5 worm cellular contexts compared by ENCODE assay signal in the genomic region with DNA sequence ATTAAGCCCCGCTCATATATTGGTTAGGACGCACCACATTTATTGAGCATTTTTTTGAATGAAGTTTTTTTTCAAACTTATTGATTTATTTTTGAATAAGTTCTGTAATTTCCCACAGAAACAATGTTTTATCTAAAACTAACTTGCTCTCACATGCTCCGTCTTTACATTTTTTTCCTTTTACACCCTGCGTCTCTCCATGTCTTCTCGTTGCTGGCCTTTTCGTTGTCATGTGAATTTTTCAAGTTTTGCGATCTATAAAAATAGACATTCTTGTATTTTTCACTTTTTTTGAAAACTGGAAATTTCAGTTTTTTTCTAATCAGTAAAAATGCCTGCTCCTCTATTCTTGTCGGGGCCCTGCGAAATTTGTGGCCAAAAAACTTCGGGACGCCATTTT.
TF ChIP-seq lines count a peak whose summit lies in the region.

TSS of gene nhr-134 (plus strand) at position 312 of the 400 bp plus-strand sequence.

TF ChIP-seq in whole organism, L1 larva, 84 proteins besides CTCF, POLR2A, EP300 and RAD21:
- TF ChIP-seq efl-1 (optimal IDR thresholded peaks at IDR 0.05; lab: Kevin White, UChicago) (peak in 1 of 2 experiments; percentile 2), efl-1 (GFP tag; optimal IDR thresholded peaks at IDR 0.05 in 1 of 2; lab: Kevin White, UChicago) (peak in 1 of 2 experiments; percentile 12), egl-13 (tag; optimal IDR thresholded peaks at IDR 0.05; lab: Kevin White, UChicago) (no peak), nhr-20 (tag; optimal IDR thresholded peaks at IDR 0.05; lab: Kevin White, UChicago) (peak; percentile 26), lin-35 (GFP tag; optimal IDR thresholded peaks at IDR 0.05; lab: Kevin White, UChicago) (peak in 1 of 2 experiments; percentile 10), nhr-77 (tag; optimal IDR thresholded peaks at IDR 0.05; lab: Kevin White, UChicago) (no peak), elt-2 (tag; optimal IDR thresholded peaks at IDR 0.05; lab: Kevin White, UChicago) (peak; percentile 54)

TF ChIP-seq in whole organism, L2 larva, 48 proteins besides CTCF, POLR2A, EP300 and RAD21 (continues in another document):
- TF ChIP-seq lin-39 (tag; optimal IDR thresholded peaks at IDR 0.05; lab: Kevin White, UChicago) (no peak), nhr-129 (tag; optimal IDR thresholded peaks at IDR 0.05; lab: Kevin White, UChicago) (no peak), C34F6.9 (tag; optimal IDR thresholded peaks at IDR 0.05; lab: Kevin White, UChicago) (peak; percentile 34), lin-11 (tag; optimal IDR thresholded peaks at IDR 0.05; lab: Kevin White, UChicago) (no peak), nhr-25 (tag; optimal IDR thresholded peaks at IDR 0.05; lab: Kevin White, UChicago) (no peak), snpc-4 (tag; optimal IDR thresholded peaks at IDR 0.05; lab: Kevin White, UChicago) (no peak), elt-3 (tag; optimal IDR thresholded peaks at IDR 0.05; lab: Kevin White, UChicago) (no peak), unc-62 (GFP tag; optimal IDR thresholded peaks at IDR 0.05; lab: Kevin White, UChicago) (no peak), nhr-237 (tag; optimal IDR thresholded peaks at IDR 0.05; lab: Kevin White, UChicago) (no peak), fos-1 (tag; optimal IDR thresholded peaks at IDR 0.05; lab: Kevin White, UChicago) (peak; percentile 4), aly-2 (tag; optimal IDR thresholded peaks at IDR 0.05; lab: Kevin White, UChicago) (no peak), dmd-4 (tag; optimal IDR thresholded peaks at IDR 0.05; lab: Kevin White, UChicago) (no peak), ama-1 (optimal IDR thresholded peaks at IDR 0.05; lab: Kevin White, UChicago) (no peak), sma-9 (GFP tag; optimal IDR thresholded peaks at IDR 0.05; lab: Kevin White, UChicago) (no peak), sma-9 (tag; optimal IDR thresholded peaks at IDR 0.05; lab: Kevin White, UChicago) (no peak), elt-1 (tag; optimal IDR thresholded peaks at IDR 0.05; lab: Kevin White, UChicago) (no peak), ZK546.5 (tag; optimal IDR thresholded peaks at IDR 0.05; lab: Kevin White, UChicago) (no peak), nhr-21 (tag; optimal IDR thresholded peaks at IDR 0.05; lab: Kevin White, UChicago) (no peak), nhr-12 (tag; optimal IDR thresholded peaks at IDR 0.05; lab: Kevin White, UChicago) (no peak), crh-2 (tag; optimal IDR thresholded peaks at IDR 0.05; lab: Kevin White, UChicago) (peak; percentile 38), R02D3.7 (tag; optimal IDR thresholded peaks at IDR 0.05; lab: Kevin White, UChicago) (no peak)

TF ChIP-seq in whole organism, L3 larva, 47 proteins besides CTCF, POLR2A, EP300 and RAD21:
- TF ChIP-seq fkh-2 (tag; optimal IDR thresholded peaks at IDR 0.05; lab: Kevin White, UChicago): no peak
- peak; percentile 53 for TF ChIP-seq elt-2 (tag; optimal IDR thresholded peaks at IDR 0.05; lab: Kevin White, UChicago)
- TF ChIP-seq snpc-4 (tag; optimal IDR thresholded peaks at IDR 0.05; lab: Kevin White, UChicago): peak; percentile 34
- no peak for TF ChIP-seq jun-1 (tag; optimal IDR thresholded peaks at IDR 0.05; lab: Kevin White, UChicago)
- peak; percentile 63 for TF ChIP-seq pha-4 (tag; optimal IDR thresholded peaks at IDR 0.05; lab: Kevin White, UChicago)

TF ChIP-seq in whole organism, L4 larva, 104 proteins besides CTCF, POLR2A, EP300 and RAD21:
- peak; percentile 44 for TF ChIP-seq dve-1 (tag; optimal IDR thresholded peaks at IDR 0.05; lab: Kevin White, UChicago; ENCODE audit: insufficient read depth)
- TF ChIP-seq lsy-2 (tag; optimal IDR thresholded peaks at IDR 0.05; lab: Kevin White, UChicago): peak in 1 of 2 experiments; percentile 3
- TF ChIP-seq unc-62 (GFP tag; optimal IDR thresholded peaks at IDR 0.05 in 1 of 2; lab: Kevin White, UChicago): peak in 1 of 2 experiments; percentile 55
- TF ChIP-seq unc-62 (tag; optimal IDR thresholded peaks at IDR 0.05; lab: Kevin White, UChicago): no peak
- TF ChIP-seq hlh-30 (tag; optimal IDR thresholded peaks at IDR 0.05; lab: Kevin White, UChicago; ENCODE audit: insufficient read depth): peak; percentile 87
- TF ChIP-seq ces-1 (GFP tag; optimal IDR thresholded peaks at IDR 0.05; lab: Kevin White, UChicago): no peak
- TF ChIP-seq nhr-6 (tag; optimal IDR thresholded peaks at IDR 0.05; lab: Kevin White, UChicago): no peak
- no peak for TF ChIP-seq daf-16 (GFP tag; optimal IDR thresholded peaks at IDR 0.05; lab: Kevin White, UChicago)
- TF ChIP-seq daf-16 (tag; optimal IDR thresholded peaks at IDR 0.05; lab: Kevin White, UChicago): peak; percentile 44
- TF ChIP-seq nhr-28 (tag; optimal IDR thresholded peaks at IDR 0.05; lab: Kevin White, UChicago): peak; percentile 30
- no peak for TF ChIP-seq ztf-11 (tag; optimal IDR thresholded peaks at IDR 0.05; lab: Kevin White, UChicago)
- no peak for TF ChIP-seq nhr-48 (tag; optimal IDR thresholded peaks at IDR 0.05; lab: Kevin White, UChicago)
- TF ChIP-seq snpc-1.2 (GFP tag; IDR thresholded peaks at IDR 0.05; lab: Robert Waterston, UW): no peak
- TF ChIP-seq vab-7 (GFP tag; IDR thresholded peaks at IDR 0.05; lab: Robert Waterston, UW): no peak
- no peak for TF ChIP-seq F44E2.7 (GFP tag; IDR thresholded peaks at IDR 0.05; lab: Robert Waterston, UW)
- peak; percentile 15 for TF ChIP-seq hlh-11 (tag; optimal IDR thresholded peaks at IDR 0.05; lab: Kevin White, UChicago)
- TF ChIP-seq mes-2 (tag; optimal IDR thresholded peaks at IDR 0.05; lab: Kevin White, UChicago; ENCODE audit: poor library complexity, severe bottlenecking): peak; percentile 6
- TF ChIP-seq ztf-7 (tag; optimal IDR thresholded peaks at IDR 0.05; lab: Kevin White, UChicago): no peak
- TF ChIP-seq fos-1 (tag; optimal IDR thresholded peaks at IDR 0.05; lab: Kevin White, UChicago): no peak
- TF ChIP-seq daf-12 (tag; optimal IDR thresholded peaks at IDR 0.05; lab: Kevin White, UChicago): no peak
TF ChIP-seq in whole organism, L4 larva: peak in this region for 8.

TF ChIP-seq in whole organism, young adult, 124 proteins besides CTCF, POLR2A, EP300 and RAD21:
- TF ChIP-seq nhr-80 (tag; optimal IDR thresholded peaks at IDR 0.05; lab: Kevin White, UChicago) (peak; percentile 4), attf-5 (GFP tag; optimal IDR thresholded peaks at IDR 0.05; lab: Kevin White, UChicago) (peak; percentile 34), cebp-1 (GFP tag; IDR thresholded peaks at IDR 0.05; lab: Robert Waterston, UW) (no peak), cebp-1 (tag; optimal IDR thresholded peaks at IDR 0.05; lab: Kevin White, UChicago) (peak; percentile 25), hmg-1.2 (GFP tag; IDR thresholded peaks at IDR 0.05; lab: Robert Waterston, UW) (peak; percentile 52; the same call in 1 of the 2 replicates), madf-6 (GFP tag; IDR thresholded peaks at IDR 0.05; lab: Robert Waterston, UW) (no peak), T26A5.8 (tag; optimal IDR thresholded peaks at IDR 0.05; lab: Kevin White, UChicago) (no peak)
TF ChIP-seq in whole organism, young adult: peak in this region for 4.
